Fruit fly (Drosophila melanogaster) whole organism, embryonic: ENCODE measurements around the gene Catsup.

Experiments
- ATbp ChIP-seq: fragments of 200-800 bp; sonication (Bioruptor generic); optimal IDR thresholded peaks from 2 replicates; lab custom pipeline; 2017; ENCODE audit warnings: missing biosample characterization, mild to moderate bottlenecking, missing genetic modification characterization, missing genetic modification reagents
- Awh ChIP-seq: fragments of 200-800 bp; sonication (Bioruptor generic); IDR thresholded peaks from 2 replicates; pipeline ENCODE4, ENCODE4 v1.3.6; 2022; ENCODE audit warnings: missing biosample characterization, missing genetic modification characterization
- CG10267 ChIP-seq: fragments of 200-800 bp; sonication (Bioruptor generic); optimal IDR thresholded peaks from 2 replicates; lab custom pipeline; 2018; ENCODE audit warnings: missing biosample characterization, mild to moderate bottlenecking, missing genetic modification characterization, moderate library complexity
- CG10431 ChIP-seq: fragments of 200-800 bp; sonication (Bioruptor generic); optimal IDR thresholded peaks from 3 replicates; lab custom pipeline; 2018; ENCODE audit warnings: missing biosample characterization, mild to moderate bottlenecking, missing genetic modification characterization
- CG12659 ChIP-seq: fragments of 200-800 bp; sonication (Bioruptor generic); optimal IDR thresholded peaks from 3 replicates; lab custom pipeline; 2017; ENCODE audit warnings: mild to moderate bottlenecking, missing biosample characterization, missing genetic modification reagents, missing genetic modification characterization
- CG12942 ChIP-seq: fragments of 200-800 bp; sonication (Bioruptor generic); optimal IDR thresholded peaks from 3 replicates; lab custom pipeline; 2016; ENCODE audit warnings: missing biosample characterization, missing genetic modification characterization
- CG13123 ChIP-seq: fragments of 200-800 bp; sonication (Bioruptor generic); optimal IDR thresholded peaks from 2 replicates; lab custom pipeline; 2016; ENCODE audit warnings: missing biosample characterization, missing genetic modification characterization
- CG14014 ChIP-seq: fragments of 200-800 bp; sonication (Bioruptor generic); IDR thresholded peaks from 2 replicates; pipeline ENCODE4 v1.3.6; 2022; ENCODE audit warnings: missing biosample characterization, missing genetic modification characterization
- CG14441 ChIP-seq: fragments of 200-800 bp; sonication (Bioruptor generic); IDR thresholded peaks from 2 replicates; pipeline ENCODE4 v1.3.6; 2022; ENCODE audit warnings: missing biosample characterization, missing genetic modification characterization
- CG15269 ChIP-seq: fragments of 200-800 bp; sonication (Bioruptor generic); optimal IDR thresholded peaks from 2 replicates; lab custom pipeline; 2018; ENCODE audit warnings: missing biosample characterization, mild to moderate bottlenecking, missing genetic modification characterization, moderate library complexity
- CG15479 ChIP-seq: fragments of 200-800 bp; sonication (Bioruptor generic); optimal IDR thresholded peaks from 3 replicates; lab custom pipeline; 2019; ENCODE audit warnings: missing biosample characterization, mild to moderate bottlenecking, missing genetic modification characterization, moderate library complexity
- CG16863 ChIP-seq: fragments of 200-800 bp; sonication (Bioruptor generic); optimal IDR thresholded peaks from 3 replicates; lab custom pipeline; 2016; ENCODE audit warnings: missing biosample characterization, missing genetic modification characterization
- CG18599 ChIP-seq: fragments of 200-800 bp; sonication (Bioruptor generic); optimal IDR thresholded peaks from 3 replicates; lab custom pipeline; 2017; ENCODE audit warnings: missing biosample characterization, missing genetic modification characterization, mild to moderate bottlenecking, moderate library complexity, missing genetic modification reagents
- CG32772 ChIP-seq: fragments of 200-800 bp; sonication (Bioruptor generic); IDR thresholded peaks from 2 replicates; pipeline ENCODE4 v1.3.6; 2022; ENCODE audit warnings: missing biosample characterization, missing genetic modification characterization
- CG34376 ChIP-seq: fragments of 200-800 bp; sonication (Bioruptor generic); optimal IDR thresholded peaks from 2 replicates; lab custom pipeline; 2018; ENCODE audit warnings: missing biosample characterization, mild to moderate bottlenecking, missing genetic modification characterization
- CG34422 ChIP-seq: fragments of 200-800 bp; sonication (Bioruptor generic); IDR thresholded peaks from 3 replicates; pipeline ENCODE4 v1.3.6; 2022; ENCODE audit warnings: missing biosample characterization, missing genetic modification characterization
- CG3726 ChIP-seq: fragments of 200-800 bp; sonication (Bioruptor generic); IDR thresholded peaks from 3 replicates; pipeline ENCODE4, ENCODE4 v1.3.6; 2022; ENCODE audit warnings: missing biosample characterization, missing genetic modification characterization
- CG6254 ChIP-seq: fragments of 200-800 bp; sonication (Bioruptor generic); optimal IDR thresholded peaks from 3 replicates; lab custom pipeline; 2017; ENCODE audit warnings: mild to moderate bottlenecking, missing biosample characterization, missing genetic modification reagents, missing genetic modification characterization
- CG6683 ChIP-seq: fragments of 200-800 bp; sonication (Bioruptor generic); optimal IDR thresholded peaks from 2 replicates; lab custom pipeline; 2017; ENCODE audit warnings: missing biosample characterization, mild to moderate bottlenecking, missing genetic modification characterization, missing genetic modification reagents
- CG6813 ChIP-seq: fragments of 200-800 bp; sonication (Bioruptor generic); optimal IDR thresholded peaks from 2 replicates; lab custom pipeline; 2017; ENCODE audit warnings: missing biosample characterization, missing genetic modification characterization, mild to moderate bottlenecking, moderate library complexity, missing genetic modification reagents
- CG8924 ChIP-seq: fragments of 200-800 bp; optimal IDR thresholded peaks from 3 replicates; lab custom pipeline; 2019; ENCODE audit warnings: missing biosample characterization, mild to moderate bottlenecking, missing genetic modification characterization, moderate library complexity
- CG8944 ChIP-seq: fragments of 200-800 bp; sonication (Bioruptor generic); optimal IDR thresholded peaks from 3 replicates; lab custom pipeline; 2016; ENCODE audit warnings: missing biosample characterization, missing genetic modification characterization
- CG9215 ChIP-seq: fragments of 200-800 bp; sonication (Bioruptor generic); IDR thresholded peaks from 2 replicates; pipeline ENCODE4 v1.3.6; 2022; ENCODE audit warnings: missing biosample characterization, missing genetic modification characterization
- D ChIP-seq, 2 experiments: fragments of 200-800 bp in 1 of 2; fragments of >200 bp in 1 of 2; sonication (Bioruptor generic) in 1 of 2; optimal IDR thresholded peaks; 2 replicates in 1 of 2; 3 replicates in 1 of 2; lab custom pipeline; 2017; ENCODE audit warnings: mild to moderate bottlenecking in 1 of 2, missing biosample characterization in 1 of 2, missing genetic modification characterization in 1 of 2, missing genetic modification reagents in 1 of 2
- Elba2 ChIP-seq: fragments of 200-800 bp; sonication (Bioruptor generic); optimal IDR thresholded peaks from 3 replicates; lab custom pipeline; 2016; ENCODE audit warnings: missing biosample characterization, missing genetic modification characterization
- Meics ChIP-seq: fragments of 200-800 bp; sonication (Bioruptor generic); optimal IDR thresholded peaks from 2 replicates; lab custom pipeline; 2017; ENCODE audit warnings: missing biosample characterization, mild to moderate bottlenecking, missing genetic modification characterization
- Opbp ChIP-seq: fragments of 200-800 bp; sonication (Bioruptor generic); IDR thresholded peaks from 3 replicates; pipeline ENCODE4 v1.3.6; 2022; ENCODE audit warnings: missing biosample characterization, missing genetic modification characterization; ENCODE audit not compliant: partially characterized antibody
- Vsx1 ChIP-seq: fragments of 200-800 bp; sonication (Bioruptor generic); optimal IDR thresholded peaks from 2 replicates; lab custom pipeline; 2017; ENCODE audit warnings: missing biosample characterization, mild to moderate bottlenecking, missing genetic modification characterization, missing genetic modification reagents
- bbx ChIP-seq: fragments of 200-800 bp; sonication (Bioruptor generic); IDR thresholded peaks from 2 replicates; pipeline ENCODE4 v1.3.6; 2022; ENCODE audit warnings: missing biosample characterization, missing genetic modification characterization; ENCODE audit not compliant: partially characterized antibody
- disco-r ChIP-seq: fragments of 200-800 bp; sonication (Bioruptor generic); optimal IDR thresholded peaks from 2 replicates; lab custom pipeline; 2016; ENCODE audit warnings: missing biosample characterization, missing genetic modification characterization
- en ChIP-seq: fragments of 200-800 bp; sonication (Bioruptor generic); optimal IDR thresholded peaks from 2 replicates; lab custom pipeline; 2016; ENCODE audit warnings: missing biosample characterization, missing genetic modification characterization
- fd3F ChIP-seq: fragments of 200-800 bp; sonication (Bioruptor generic); optimal IDR thresholded peaks from 2 replicates; lab custom pipeline; 2018; ENCODE audit warnings: missing biosample characterization, mild to moderate bottlenecking, missing genetic modification characterization, moderate library complexity
- ftz-f1 ChIP-seq: fragments of 200-800 bp; sonication (Bioruptor generic); optimal IDR thresholded peaks from 2 replicates; lab custom pipeline; 2016; ENCODE audit warnings: missing biosample characterization, missing genetic modification characterization
- gcm ChIP-seq: fragments of 200-800 bp; sonication (Bioruptor generic); optimal IDR thresholded peaks from 2 replicates; lab custom pipeline; 2019; ENCODE audit warnings: missing biosample characterization, mild to moderate bottlenecking, missing genetic modification characterization, moderate library complexity
- h ChIP-seq: fragments of >200 bp; optimal IDR thresholded peaks from 2 replicates; lab custom pipeline; 2017
- hb ChIP-seq: fragments of 200-800 bp; sonication (Bioruptor generic); IDR thresholded peaks from 3 replicates; pipeline ENCODE4 v1.3.6; 2022; ENCODE audit warnings: missing biosample characterization, missing genetic modification characterization; ENCODE audit not compliant: partially characterized antibody
- insv ChIP-seq, 2 experiments: fragments of 200-800 bp; sonication (Bioruptor generic); optimal IDR thresholded peaks; 3 replicates each; lab custom pipeline; 2016 to 2018; ENCODE audit warnings: missing biosample characterization in 2 of 2, missing genetic modification characterization in 2 of 2
- lbe ChIP-seq: fragments of 200-800 bp; sonication (Bioruptor generic); optimal IDR thresholded peaks from 2 replicates; lab custom pipeline; 2016; ENCODE audit warnings: missing biosample characterization, mild to moderate bottlenecking, missing genetic modification characterization
- mam ChIP-seq: fragments of 200-800 bp; sonication (Bioruptor generic); optimal IDR thresholded peaks from 3 replicates; lab custom pipeline; 2016; ENCODE audit warnings: missing biosample characterization, missing genetic modification characterization
- nerfin-2 ChIP-seq: fragments of 200-800 bp; sonication (Bioruptor generic); IDR thresholded peaks from 2 replicates; pipeline ENCODE4 v1.3.6; 2022; ENCODE audit warnings: missing biosample characterization, missing genetic modification characterization; ENCODE audit not compliant: partially characterized antibody
- nmo ChIP-seq: fragments of 200-800 bp; sonication (Bioruptor generic); optimal IDR thresholded peaks from 2 replicates; lab custom pipeline; 2018; ENCODE audit warnings: missing biosample characterization, mild to moderate bottlenecking, missing genetic modification characterization, moderate library complexity
- p53 ChIP-seq: fragments of 200-800 bp; sonication (Bioruptor generic); optimal IDR thresholded peaks from 2 replicates; lab custom pipeline; 2016; ENCODE audit warnings: missing biosample characterization, missing genetic modification characterization
- prd ChIP-seq, 3 experiments: fragments of >200 bp in 2 of 3; fragments of 200-800 bp in 1 of 3; sonication (Bioruptor generic) in 1 of 3; optimal IDR thresholded peaks in 2 of 3; IDR thresholded peaks in 1 of 3; 2 replicates in 2 of 3; 3 replicates in 1 of 3; pipeline versions ENCODE4 v1.3.6 to Lab custom; 2017 to 2022; ENCODE audit warnings: missing biosample characterization in 1 of 3, missing genetic modification characterization in 1 of 3
- repo ChIP-seq: fragments of 200-800 bp; sonication (Bioruptor generic); optimal IDR thresholded peaks from 2 replicates; lab custom pipeline; 2016; ENCODE audit warnings: missing biosample characterization, missing genetic modification characterization
- scrt ChIP-seq: fragments of 200-800 bp; sonication (Bioruptor generic); optimal IDR thresholded peaks from 2 replicates; lab custom pipeline; 2018; ENCODE audit warnings: missing biosample characterization, mild to moderate bottlenecking, missing genetic modification characterization, moderate library complexity
- slou ChIP-seq: fragments of 200-800 bp; sonication (Bioruptor generic); optimal IDR thresholded peaks from 3 replicates; lab custom pipeline; 2016; ENCODE audit warnings: missing biosample characterization, missing genetic modification characterization
- so ChIP-seq: fragments of 200-800 bp; sonication (Bioruptor generic); IDR thresholded peaks from 3 replicates; pipeline ENCODE4 v1.3.6; 2022; ENCODE audit warnings: missing biosample characterization, missing genetic modification characterization
- sr ChIP-seq: fragments of 200-800 bp; sonication (Bioruptor generic); IDR thresholded peaks from 3 replicates; pipeline ENCODE4 v1.3.6; 2022; ENCODE audit warnings: missing biosample characterization, missing genetic modification characterization
- usp ChIP-seq: fragments of >200 bp; optimal IDR thresholded peaks from 2 replicates; lab custom pipeline; 2017; ENCODE audit warnings: missing biosample characterization, missing genetic modification characterization
- wdn ChIP-seq: fragments of 200-800 bp; sonication (Bioruptor generic); IDR thresholded peaks from 2 replicates; pipeline ENCODE4 v1.3.6; 2022; ENCODE audit warnings: missing biosample characterization, missing genetic modification characterization

The Catsup gene

DNA sequence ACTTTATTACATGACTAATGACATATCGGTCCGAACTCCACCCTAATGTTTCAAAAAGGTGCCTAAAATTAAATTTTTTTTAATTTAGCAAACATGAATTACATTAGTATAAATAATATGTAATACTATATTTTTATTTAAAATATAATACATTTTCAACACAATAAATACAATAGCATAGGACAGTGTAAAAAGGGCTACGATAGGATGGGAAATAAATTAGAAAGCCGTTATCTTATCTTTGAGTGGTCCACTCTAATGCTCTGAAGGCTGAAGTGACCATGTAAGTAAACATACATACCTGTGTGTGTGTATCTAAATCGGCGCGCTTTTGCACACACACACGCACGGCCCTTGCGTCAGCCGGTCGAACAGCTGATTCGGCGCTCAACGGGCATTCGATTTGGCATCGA lies 38.7 kb upstream of the Catsup start, which contains the start of gene CG31793 (continued):
- TF ChIP-seq Opbp (GFP tag; lab: Robert Waterston, UW) (no peak), prd (optimal IDR thresholded peaks at IDR 0.05; lab: Kevin White, UChicago) (no peak), prd (GFP tag; IDR thresholded peaks at IDR 0.05; lab: Robert Waterston, UW) (0 out of 3 replicates have a peak, but pooled peaks have one; percentile 17), CG16863 (GFP tag; lab: Kevin White, UChicago) (no peak), CG15269 (tag; lab: Kevin White, UChicago) (peak; percentile 76), CG10267 (peak; percentile 40), CG34376 (peak; percentile 66), CG3726 (GFP tag; lab: Robert Waterston, UW) (no peak), slou (GFP tag; lab: Kevin White, UChicago) (no peak), CG32772 (GFP tag; lab: Robert Waterston, UW) (no peak), Awh (GFP tag; lab: Robert Waterston, UW) (no peak), p53 (GFP tag; lab: Kevin White, UChicago) (no peak), Vsx1 (GFP tag; lab: Kevin White, UChicago) (peak; percentile 4), so (GFP tag; lab: Robert Waterston, UW) (no peak), repo (GFP tag; lab: Kevin White, UChicago) (no peak), ftz-f1 (GFP tag; lab: Kevin White, UChicago) (peak; percentile 83), CG8944 (GFP tag; lab: Kevin White, UChicago) (no peak), CG6683 (GFP tag; lab: Kevin White, UChicago) (peak; percentile 52), CG14014 (GFP tag; lab: Robert Waterston, UW) (peak; percentile 56; the same call in 1 of the 2 replicates), hb (GFP tag; lab: Robert Waterston, UW) (no peak), CG10431 (GFP tag; lab: Kevin White, UChicago) (no peak), CG14441 (no peak), CG12942 (GFP tag; lab: Kevin White, UChicago) (no peak), h (lab: Kevin White, UChicago) (no peak), disco-r (no peak), insv (GFP tag; optimal IDR thresholded peaks at IDR 0.05; lab: Kevin White, UChicago) (no peak), fd3F (GFP tag; lab: Kevin White, UChicago) (peak; percentile 45), en (GFP tag; lab: Kevin White, UChicago) (no peak), usp (GFP tag; lab: Kevin White, UChicago) (no peak), ATbp (GFP tag; lab: Kevin White, UChicago) (no peak), Elba2 (GFP tag; lab: Kevin White, UChicago) (no peak), CG8924 (tag; lab: Kevin White, UChicago) (peak; percentile 67), mam (GFP tag; lab: Kevin White, UChicago) (no peak), D (optimal IDR thresholded peaks at IDR 0.05; lab: Kevin White, UChicago) (no peak), D (GFP tag; optimal IDR thresholded peaks at IDR 0.05; lab: Kevin White, UChicago) (no peak), gcm (GFP tag; lab: Kevin White, UChicago) (peak; percentile 40), lbe (GFP tag; lab: Kevin White, UChicago) (peak; percentile 54), nerfin-2 (GFP tag; lab: Robert Waterston, UW) (no peak), nmo (GFP tag; lab: Kevin White, UChicago) (peak; percentile 30), scrt (GFP tag; lab: Kevin White, UChicago) (peak; percentile 33), CG13123 (GFP tag; lab: Kevin White, UChicago) (no peak), bbx (GFP tag; lab: Robert Waterston, UW) (peak; percentile 33; the same call in 1 of the 2 replicates), sr (GFP tag; lab: Robert Waterston, UW) (no peak), CG9215 (no peak), CG12659 (GFP tag; lab: Kevin White, UChicago) (peak; percentile 65), wdn (GFP tag; lab: Robert Waterston, UW) (no peak), CG6254 (no peak), CG15479 (GFP tag; lab: Kevin White, UChicago) (peak; percentile 69), Meics (GFP tag; lab: Kevin White, UChicago) (peak; percentile 78), CG34422 (GFP tag; lab: Robert Waterston, UW) (peak; percentile 42; the same call in 1 of the 3 replicates), CG18599 (peak; percentile 82), CG6813 (GFP tag; lab: Kevin White, UChicago) (peak; percentile 37)
